Worm (Caenorhabditis elegans): ENCODE measurements around the gene grl-21.

- TF ChIP-seq lsy-2 (tag; optimal IDR thresholded peaks at IDR 0.05) = no peak
- no peak for TF ChIP-seq blmp-1 (tag; optimal IDR thresholded peaks at IDR 0.05)
- TF ChIP-seq nhr-2 (tag; optimal IDR thresholded peaks at IDR 0.05) = no peak
- TF ChIP-seq mab-5 (tag; optimal IDR thresholded peaks at IDR 0.05) = no peak
- TF ChIP-seq pha-4 (tag; optimal IDR thresholded peaks at IDR 0.05) = no peak
- TF ChIP-seq sptf-1 (tag; optimal IDR thresholded peaks at IDR 0.05) = no peak
- no peak for TF ChIP-seq lin-13 (tag; optimal IDR thresholded peaks at IDR 0.05)
- TF ChIP-seq nhr-28 (tag; optimal IDR thresholded peaks at IDR 0.05) = no peak
- no peak for TF ChIP-seq mep-1 (tag; optimal IDR thresholded peaks at IDR 0.05)
- TF ChIP-seq snpc-4 (tag; optimal IDR thresholded peaks at IDR 0.05) = no peak
- TF ChIP-seq nhr-237 (tag; optimal IDR thresholded peaks at IDR 0.05) = no peak
- no peak for TF ChIP-seq nhr-12 (tag; optimal IDR thresholded peaks at IDR 0.05)
- no peak for TF ChIP-seq elt-1 (tag; optimal IDR thresholded peaks at IDR 0.05; ENCODE audit: borderline replicate concordance, insufficient read depth)
These were observed 38.8 kb upstream of the grl-21 start for ce11 chrIV:10698486-10698885.

Data from whole organism, mixed stage, embryonic.